Worm (Caenorhabditis elegans): Measurements from ENCODE around the gene EEED8.4.

- TF ChIP-seq ztf-23 (GFP tag; IDR thresholded peaks at IDR 0.05) (no peak), med-1 (GFP tag; optimal IDR thresholded peaks at IDR 0.05; ENCODE audit: insufficient read depth) (no peak), ref-1 (GFP tag; conservative IDR thresholded peaks at IDR 0.05) (no peak)
Measured at ce11 chrII:5433069-5433468, 23.9 kb downstream of the EEED8.4 start, which contains the start of gene srx-114.

Data from whole organism, midembryonic.